Worm (Caenorhabditis elegans) whole organism, L2 larva: ENCODE measurements around the gene D1022.4.

Source experiments
- C34F6.9 ChIP-seq: fragments of 150-350 bp; optimal IDR thresholded peaks from 2 replicates; lab custom pipeline; 2014; ENCODE audit warnings: missing biosample characterization, missing genetic modification characterization
- R02D3.7 ChIP-seq: fragments of 150-350 bp; optimal IDR thresholded peaks from 2 replicates; lab custom pipeline; 2014; ENCODE audit warnings: missing biosample characterization, missing genetic modification characterization
- ZK546.5 ChIP-seq: sonication (generic microtip); optimal IDR thresholded peaks from 2 replicates; lab custom pipeline; 2017; ENCODE audit warnings: missing biosample characterization, missing genetic modification characterization
- ama-1 ChIP-seq: fragments of 150-350 bp; optimal IDR thresholded peaks from 2 replicates; lab custom pipeline; 2018; ENCODE audit warnings: inconsistent platforms
- ceh-82 ChIP-seq: fragments of 150-350 bp; optimal IDR thresholded peaks from 2 replicates; lab custom pipeline; 2014; ENCODE audit warnings: missing biosample characterization, missing genetic modification characterization
- elt-3 ChIP-seq: sonication (generic microtip); optimal IDR thresholded peaks from 2 replicates; lab custom pipeline; 2017; ENCODE audit warnings: missing biosample characterization, missing genetic modification characterization
- fos-1 ChIP-seq: fragments of 150-350 bp; optimal IDR thresholded peaks from 2 replicates; lab custom pipeline; 2014; ENCODE audit warnings: missing biosample characterization, missing genetic modification characterization
- lin-39 ChIP-seq: fragments of 150-350 bp; optimal IDR thresholded peaks from 2 replicates; lab custom pipeline; 2014; ENCODE audit warnings: missing biosample characterization, missing genetic modification reagents, missing genetic modification characterization
- lsy-2 ChIP-seq, 2 experiments: fragments of 150-350 bp in 1 of 2; sonication (generic microtip) in 1 of 2; optimal IDR thresholded peaks; 2 replicates each; lab custom pipeline; 2014 to 2017; ENCODE audit warnings: missing biosample characterization in 2 of 2, missing genetic modification characterization in 2 of 2
- nhr-12 ChIP-seq: fragments of 150-350 bp; optimal IDR thresholded peaks from 2 replicates; lab custom pipeline; 2014; ENCODE audit warnings: missing biosample characterization, missing genetic modification characterization
- nhr-237 ChIP-seq: fragments of 150-350 bp; optimal IDR thresholded peaks from 2 replicates; lab custom pipeline; 2014; ENCODE audit warnings: missing biosample characterization, missing genetic modification characterization
- peb-1 ChIP-seq: fragments of 150-350 bp; optimal IDR thresholded peaks from 2 replicates; lab custom pipeline; 2014; ENCODE audit warnings: missing biosample characterization, missing genetic modification characterization
- ztf-4 ChIP-seq: fragments of 150-350 bp; optimal IDR thresholded peaks from 2 replicates; lab custom pipeline; 2014; ENCODE audit warnings: missing biosample characterization, missing genetic modification characterization

The D1022.4 gene

ce11 chrII:7411930-7412329, 45.2 kb downstream of the D1022.4 start, which contains the start of gene K02A2.5:
K02A2.5 (minus strand) TSS chrII:7412030.
- no peak for TF ChIP-seq fos-1 (tag; lab: Kevin White, UChicago)
- TF ChIP-seq, all 48 proteins: peak for 0

- TF ChIP-seq ceh-82 (no peak), ztf-4 (tag; lab: Kevin White, UChicago) (no peak), C34F6.9 (tag; lab: Kevin White, UChicago) (no peak), nhr-12 (tag; lab: Kevin White, UChicago) (no peak), lsy-2 (tag; optimal IDR thresholded peaks at IDR 0.05; lab: Kevin White, UChicago) (no peak), ama-1 (lab: Kevin White, UChicago) (no peak), fos-1 (tag; lab: Kevin White, UChicago) (no peak), R02D3.7 (tag; lab: Kevin White, UChicago) (no peak), elt-3 (tag; lab: Kevin White, UChicago) (no peak), lin-39 (tag; lab: Kevin White, UChicago) (no peak), ZK546.5 (tag; lab: Kevin White, UChicago) (no peak), nhr-237 (no peak)
These were observed 48.9 kb downstream of the D1022.4 start, which contains the start of gene srd-55 for ce11 chrII:7408192-7408591. srd-55 (plus strand) TSS chrII:7408492.

ce11 chrII:7406438-7406837, 50.7 kb downstream of the D1022.4 start:
- TF ChIP-seq peb-1 (tag; lab: Kevin White, UChicago) (peak; percentile 60), nhr-237 (no peak)
